Fruit fly (Drosophila melanogaster): ENCODE data around the gene Surf6.

- TF ChIP-seq dan (GFP tag; IDR thresholded peaks at IDR 0.05) (no peak), CG2129 (GFP tag; IDR thresholded peaks at IDR 0.05; ENCODE audit: partially characterized antibody) (no peak), CG1529 (GFP tag; optimal IDR thresholded peaks at IDR 0.05) (no peak), Sry-β (GFP tag; optimal IDR thresholded peaks at IDR 0.05) (no peak), CG3726 (GFP tag; IDR thresholded peaks at IDR 0.05) (no peak), CG13894 (tag; optimal IDR thresholded peaks at IDR 0.05) (no peak), CG7839 (tag; optimal IDR thresholded peaks at IDR 0.05) (no peak), Oli (tag; optimal IDR thresholded peaks at IDR 0.05) (no peak), CG13424 (tag; optimal IDR thresholded peaks at IDR 0.05) (no peak), pros (GFP tag; optimal IDR thresholded peaks at IDR 0.05) (peak; percentile 98), Jarid2 (GFP tag; optimal IDR thresholded peaks at IDR 0.05) (no peak)
Observed at dm6 chr3R:19930913-19931706, 26.4 kb upstream of the Surf6 start.
